Fruit fly (Drosophila melanogaster): ENCODE results near the gene CG45122.
A peak's percentile ranks its signal among the peaks of the same experiment; 100 is the strongest.

The CG45122 gene

dm6 chr3R:13032975-13033445, 10.9 kb upstream of the CG45122 start (continued):
- TF ChIP-seq CG3838 (GFP tag; optimal IDR thresholded peaks at IDR 0.05) (no peak), CG10959 (GFP tag; IDR thresholded peaks at IDR 0.05) (0 out of 2 replicates have a peak, but pooled peaks have one; percentile 12), ssp (GFP tag; IDR thresholded peaks at IDR 0.05) (no peak), HmgD (GFP tag; optimal IDR thresholded peaks at IDR 0.05) (no peak), Oli (tag; optimal IDR thresholded peaks at IDR 0.05) (no peak), CG17328 (GFP tag; IDR thresholded peaks at IDR 0.05) (peak; percentile 12; the same call in 1 of the 2 replicates), Awh (GFP tag; IDR thresholded peaks at IDR 0.05) (peak; percentile 57; the same call in 1 of the 2 replicates), CG3407 (GFP tag; optimal IDR thresholded peaks at IDR 0.05) (peak; percentile 56), ash1 (GFP tag; optimal IDR thresholded peaks at IDR 0.05) (no peak), fd3F (GFP tag; optimal IDR thresholded peaks at IDR 0.05) (no peak), caup (GFP tag; optimal IDR thresholded peaks at IDR 0.05; ENCODE audit: severe bottlenecking) (peak; percentile 52), CG3995 (GFP tag; optimal IDR thresholded peaks at IDR 0.05) (peak; percentile 93), ham (GFP tag; IDR thresholded peaks at IDR 0.05) (no peak), CG1647 (GFP tag; optimal IDR thresholded peaks at IDR 0.05) (peak; percentile 5), D (optimal IDR thresholded peaks at IDR 0.05) (no peak), D (GFP tag; optimal IDR thresholded peaks at IDR 0.05) (peak; percentile 44), CG14014 (GFP tag; IDR thresholded peaks at IDR 0.05) (no peak; the same call in 1 of the 2 replicates), scrt (GFP tag; optimal IDR thresholded peaks at IDR 0.05) (peak; percentile 42), CG12391 (tag; optimal IDR thresholded peaks at IDR 0.05) (peak; percentile 3), CG6654 (GFP tag; optimal IDR thresholded peaks at IDR 0.05) (no peak), twi (tag; optimal IDR thresholded peaks at IDR 0.05) (peak; percentile 67), CG11398 (GFP tag; optimal IDR thresholded peaks at IDR 0.05) (no peak), Sox100B (GFP tag; optimal IDR thresholded peaks at IDR 0.05) (no peak), Fer2 (tag; optimal IDR thresholded peaks at IDR 0.05) (peak; percentile 12), onecut (GFP tag; IDR thresholded peaks at IDR 0.05) (peak; percentile 36; the same call in 1 of the 2 replicates), Sox102F (GFP tag; optimal IDR thresholded peaks at IDR 0.05) (no peak), ranshi (GFP tag; IDR thresholded peaks at IDR 0.05) (no peak; the same call in 1 of the 2 replicates), Ets65A (GFP tag) (no peak), Eip74EF (GFP tag; optimal IDR thresholded peaks at IDR 0.05) (no peak), CG34422 (GFP tag; IDR thresholded peaks at IDR 0.05) (no peak), nerfin-1 (tag; optimal IDR thresholded peaks at IDR 0.05) (peak; percentile 50), ERR (GFP tag; optimal IDR thresholded peaks at IDR 0.05) (no peak), CG42726 (GFP tag; IDR thresholded peaks at IDR 0.05; ENCODE audit: partially characterized antibody) (no peak), kah (GFP tag; optimal IDR thresholded peaks at IDR 0.05) (peak; percentile 22), Camta (GFP tag; optimal IDR thresholded peaks at IDR 0.05) (peak; percentile 9), da (GFP tag; optimal IDR thresholded peaks at IDR 0.05) (no peak), CG31388 (GFP tag; optimal IDR thresholded peaks at IDR 0.05) (no peak), CG6813 (GFP tag; optimal IDR thresholded peaks at IDR 0.05) (peak; percentile 72), Bdp1 (GFP tag; optimal IDR thresholded peaks at IDR 0.05) (no peak), oc (tag; optimal IDR thresholded peaks at IDR 0.05) (no peak), CG30020 (tag; optimal IDR thresholded peaks at IDR 0.05) (no peak), CG14667 (GFP tag; IDR thresholded peaks at IDR 0.05) (no peak), CG2875 (GFP tag; optimal IDR thresholded peaks at IDR 0.05) (peak; percentile 60), h (optimal IDR thresholded peaks at IDR 0.05) (no peak), exex (tag; optimal IDR thresholded peaks at IDR 0.05) (peak; percentile 42), Drgx (GFP tag; IDR thresholded peaks at IDR 0.05) (no peak), CG6854 (GFP tag; optimal IDR thresholded peaks at IDR 0.05) (no peak), MBD-R2 (GFP tag; IDR thresholded peaks at IDR 0.05) (peak; percentile 23; the same call in 1 of the 2 replicates), cwo (GFP tag; optimal IDR thresholded peaks at IDR 0.05) (peak; percentile 73), Sry-β (GFP tag; optimal IDR thresholded peaks at IDR 0.05) (peak; percentile 26), Opbp (GFP tag; IDR thresholded peaks at IDR 0.05; ENCODE audit: partially characterized antibody) (no peak)
